Worm (Caenorhabditis elegans) whole organism, L3 larva: ENCODE data around the gene C36A4.10.

Experiments used
- R02D3.7 ChIP-seq: fragments of 150-350 bp; optimal IDR thresholded peaks from 2 replicates; lab custom pipeline; 2014; ENCODE audit warnings: missing biosample characterization, missing genetic modification characterization
- ama-1 ChIP-seq: fragments of 150-350 bp; optimal IDR thresholded peaks from 2 replicates; lab custom pipeline; 2018
- ceh-9 ChIP-seq: sonication (generic microtip); optimal IDR thresholded peaks from 2 replicates; lab custom pipeline; 2018; ENCODE audit warnings: missing biosample characterization, missing genetic modification characterization
- daf-12 ChIP-seq: fragments of 150-350 bp; optimal IDR thresholded peaks from 2 replicates; lab custom pipeline; 2014; ENCODE audit warnings: missing biosample characterization, missing genetic modification reagents, missing genetic modification characterization
- hmg-11 ChIP-seq: sonication (generic microtip); optimal IDR thresholded peaks from 2 replicates; lab custom pipeline; 2016; ENCODE audit warnings: missing genetic modification characterization, missing compliant biosample characterization
- jun-1 ChIP-seq: fragments of 150-350 bp; optimal IDR thresholded peaks from 2 replicates; lab custom pipeline; 2014; ENCODE audit warnings: missing biosample characterization, missing genetic modification reagents, missing genetic modification characterization
- lin-15B ChIP-seq: fragments of 150-350 bp; optimal IDR thresholded peaks from 2 replicates; lab custom pipeline; 2014; ENCODE audit warnings: missing biosample characterization, missing genetic modification characterization
- nhr-25 ChIP-seq: sonication (generic microtip); optimal IDR thresholded peaks from 2 replicates; lab custom pipeline; 2017; ENCODE audit warnings: missing biosample characterization, missing genetic modification characterization
- sea-2 ChIP-seq: fragments of 150-350 bp; sonication (generic microtip); optimal IDR thresholded peaks from 4 replicates; lab custom pipeline; 2014; ENCODE audit warnings: missing biosample characterization, missing genetic modification reagents, missing genetic modification characterization
- snpc-4 ChIP-seq: fragments of 150-350 bp; optimal IDR thresholded peaks from 2 replicates; lab custom pipeline; 2014; ENCODE audit warnings: missing biosample characterization, missing genetic modification characterization
- unc-62 ChIP-seq: fragments of 150-350 bp; sonication (generic microtip); optimal IDR thresholded peaks from 4 replicates; lab custom pipeline; 2014; ENCODE audit warnings: missing biosample characterization, missing genetic modification reagents, missing genetic modification characterization
- ztf-11 ChIP-seq: fragments of 150-350 bp; optimal IDR thresholded peaks from 2 replicates; lab custom pipeline; 2014; ENCODE audit warnings: missing biosample characterization, missing genetic modification characterization

DNA sequence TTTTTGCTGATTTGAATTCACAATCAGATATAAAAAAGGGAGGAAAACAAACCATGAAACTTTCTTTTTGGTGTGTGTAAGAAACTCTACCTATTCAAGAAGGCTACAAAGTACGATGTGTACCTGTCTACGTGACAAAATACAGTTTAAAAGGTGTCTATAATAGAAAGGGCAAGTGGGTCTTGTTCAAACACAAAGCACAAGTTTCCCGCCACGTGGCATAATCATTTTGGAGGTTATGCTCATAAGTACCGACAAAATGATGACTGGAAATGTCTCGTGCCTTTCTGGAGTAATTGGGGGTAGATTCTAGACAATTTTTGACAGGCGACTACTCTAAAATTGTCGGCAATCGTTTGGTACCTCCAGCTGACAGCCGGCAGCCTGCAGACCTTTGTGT, 43.6 kb upstream of the C36A4.10 start:
- TF ChIP-seq unc-62 (GFP tag; lab: Kevin White, UChicago) (no peak), sea-2 (no peak), nhr-25 (tag; lab: Kevin White, UChicago) (no peak), lin-15B (tag; lab: Kevin White, UChicago) (no peak), ceh-9 (tag; lab: Kevin White, UChicago) (no peak), ztf-11 (no peak), jun-1 (no peak), daf-12 (tag; lab: Kevin White, UChicago) (no peak), hmg-11 (tag; lab: Kevin White, UChicago) (no peak), snpc-4 (tag; lab: Kevin White, UChicago) (no peak), ama-1 (lab: Kevin White, UChicago) (no peak), R02D3.7 (tag; lab: Kevin White, UChicago) (no peak)
